Worm (Caenorhabditis elegans): ENCODE measurements around the gene Y38E10A.8.

Y38E10A.8 gene

DNA sequence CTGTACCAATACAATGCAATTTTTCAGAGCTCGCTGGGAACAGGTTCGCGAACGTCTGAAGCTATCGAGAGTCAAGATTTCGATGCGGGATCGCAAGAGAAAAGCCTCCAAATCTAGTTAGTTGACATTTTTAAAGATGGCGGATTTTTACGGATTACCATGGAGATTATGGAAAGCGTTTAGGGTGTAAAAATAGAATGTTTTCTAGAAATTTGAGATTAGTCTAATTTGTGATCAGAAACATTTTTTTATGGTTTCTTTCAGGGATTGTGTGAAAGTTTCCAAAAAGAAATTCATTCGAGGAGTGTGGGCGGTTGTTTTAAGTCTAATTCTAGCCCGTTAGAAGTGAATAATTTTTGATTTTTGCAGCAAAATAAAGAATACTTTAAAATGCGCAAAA is 48.8 kb downstream of the Y38E10A.8 start:
- TF ChIP-seq gmeb-1 (tag; optimal IDR thresholded peaks at IDR 0.05) (no peak), aly-2 (tag; optimal IDR thresholded peaks at IDR 0.05) (no peak), ama-1 (optimal IDR thresholded peaks at IDR 0.05) (no peak), mbf-1 (tag; optimal IDR thresholded peaks at IDR 0.05) (no peak), peb-1 (tag; optimal IDR thresholded peaks at IDR 0.05) (no peak), nhr-25 (tag; optimal IDR thresholded peaks at IDR 0.05) (no peak), lin-11 (tag; optimal IDR thresholded peaks at IDR 0.05) (no peak), nhr-21 (tag; optimal IDR thresholded peaks at IDR 0.05) (no peak), R02D3.7 (tag; optimal IDR thresholded peaks at IDR 0.05) (no peak), F13H6.1 (tag; optimal IDR thresholded peaks at IDR 0.05) (no peak), sem-4 (tag; optimal IDR thresholded peaks at IDR 0.05) (no peak), unc-39 (tag; optimal IDR thresholded peaks at IDR 0.05) (no peak), blmp-1 (tag; optimal IDR thresholded peaks at IDR 0.05; ENCODE audit: insufficient read depth) (no peak), Y55F3AM.14 (GFP tag; optimal IDR thresholded peaks at IDR 0.05) (no peak)

DNA sequence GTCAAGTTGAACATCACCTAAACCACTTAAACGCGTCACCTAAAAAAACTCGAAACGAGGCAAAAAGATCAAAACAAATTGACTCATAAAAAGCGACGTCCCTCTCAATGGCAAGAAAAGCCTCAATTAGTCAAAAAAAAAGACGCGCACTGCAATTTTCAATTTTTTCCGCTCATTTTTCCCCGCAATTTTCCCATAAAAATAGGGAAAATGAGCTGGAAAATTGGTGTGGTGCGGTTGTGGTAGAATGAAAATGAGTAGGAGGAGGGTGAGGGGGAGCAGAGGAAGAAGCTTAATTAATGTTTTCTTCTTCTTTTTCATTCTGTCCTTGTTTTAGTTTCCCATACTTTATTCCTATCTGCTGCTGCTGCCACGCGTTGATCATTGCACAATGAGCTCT is 50.6 kb downstream of the Y38E10A.8 start:
- TF ChIP-seq lin-11 (tag; optimal IDR thresholded peaks at IDR 0.05) (no peak), ZK546.5 (tag; optimal IDR thresholded peaks at IDR 0.05) (no peak), R02D3.7 (tag; optimal IDR thresholded peaks at IDR 0.05) (no peak), unc-62 (GFP tag; optimal IDR thresholded peaks at IDR 0.05) (no peak), nhr-129 (tag; optimal IDR thresholded peaks at IDR 0.05) (no peak), Y55F3AM.14 (GFP tag; optimal IDR thresholded peaks at IDR 0.05) (no peak), unc-39 (tag; optimal IDR thresholded peaks at IDR 0.05) (no peak), nhr-21 (tag; optimal IDR thresholded peaks at IDR 0.05) (no peak), ztf-11 (tag; optimal IDR thresholded peaks at IDR 0.05) (no peak), snpc-4 (tag; optimal IDR thresholded peaks at IDR 0.05) (no peak), nhr-237 (tag; optimal IDR thresholded peaks at IDR 0.05) (no peak), alr-1 (tag; optimal IDR thresholded peaks at IDR 0.05) (no peak), ceh-16 (tag; optimal IDR thresholded peaks at IDR 0.05) (no peak), blmp-1 (tag; optimal IDR thresholded peaks at IDR 0.05; ENCODE audit: insufficient read depth) (no peak), peb-1 (tag; optimal IDR thresholded peaks at IDR 0.05) (no peak), sma-9 (GFP tag; optimal IDR thresholded peaks at IDR 0.05) (no peak), sma-9 (tag; optimal IDR thresholded peaks at IDR 0.05) (no peak), ztf-4 (tag; optimal IDR thresholded peaks at IDR 0.05) (no peak)

Measured in whole organism, L2 larva.